Worm (Caenorhabditis elegans): ENCODE results near the gene F54D1.6.

Gene F54D1.6

ce11 chrIV:11298154-11299086 is 10.8 kb downstream of the F54D1.6 start, which contains the start of the genes B0035.15 and dnj-1:
TSS of gene B0035.15 (minus strand) at chrIV:11298252.
TSS of gene dnj-1 (plus strand) at chrIV:11299036.
- TF ChIP-seq T22C8.4 (GFP tag; IDR thresholded peaks at IDR 0.05): peak; percentile 63
- no peak for TF ChIP-seq klf-2 (GFP tag; conservative IDR thresholded peaks at IDR 0.05)
- no peak for TF ChIP-seq cog-1 (tag; optimal IDR thresholded peaks at IDR 0.05)

ce11 chrIV:11304970-11305369 is 17.4 kb downstream of the F54D1.6 start:
- TF ChIP-seq ref-1 (GFP tag; conservative IDR thresholded peaks at IDR 0.05) (no peak), tab-1 (GFP tag; IDR thresholded peaks at IDR 0.05) (no peak), flt-1 (GFP tag; IDR thresholded peaks at IDR 0.05) (no peak), T22C8.4 (GFP tag; IDR thresholded peaks at IDR 0.05) (no peak), klf-2 (GFP tag; conservative IDR thresholded peaks at IDR 0.05) (no peak), med-1 (GFP tag; optimal IDR thresholded peaks at IDR 0.05; ENCODE audit: insufficient read depth) (no peak), cog-1 (tag; optimal IDR thresholded peaks at IDR 0.05) (no peak), ztf-29 (GFP tag; IDR thresholded peaks at IDR 0.05) (no peak), ztf-23 (GFP tag; IDR thresholded peaks at IDR 0.05) (no peak)

ce11 chrIV:11306548-11306947 is 18.9 kb downstream of the F54D1.6 start, which contains the start of gene B0035.13:
TSS of gene B0035.13 (minus strand) at chrIV:11306720.
- TF ChIP-seq cog-1 (tag; optimal IDR thresholded peaks at IDR 0.05) (no peak), tab-1 (GFP tag; IDR thresholded peaks at IDR 0.05) (no peak), ztf-29 (GFP tag; IDR thresholded peaks at IDR 0.05) (no peak), flt-1 (GFP tag; IDR thresholded peaks at IDR 0.05) (no peak), klf-2 (GFP tag; conservative IDR thresholded peaks at IDR 0.05) (no peak), T22C8.4 (GFP tag; IDR thresholded peaks at IDR 0.05) (no peak), ref-1 (GFP tag; conservative IDR thresholded peaks at IDR 0.05) (no peak), med-1 (GFP tag; optimal IDR thresholded peaks at IDR 0.05; ENCODE audit: insufficient read depth) (no peak), ztf-23 (GFP tag; IDR thresholded peaks at IDR 0.05) (no peak)

ce11 chrIV:11307770-11308169 is 20.2 kb downstream of the F54D1.6 start:
- no peak for TF ChIP-seq T22C8.4 (GFP tag; IDR thresholded peaks at IDR 0.05)

ce11 chrIV:11310624-11311023 is 23.0 kb downstream of the F54D1.6 start, which contains the start of gene znf-207:
TSS of gene znf-207 (plus strand) at chrIV:11310972.
- TF ChIP-seq ztf-29 (GFP tag; IDR thresholded peaks at IDR 0.05) (no peak), ref-1 (GFP tag; conservative IDR thresholded peaks at IDR 0.05) (0 out of 2 replicates have a peak, but pooled peaks have one; percentile 5), ztf-23 (GFP tag; IDR thresholded peaks at IDR 0.05) (0 out of 2 replicates have a peak, but pooled peaks have one; percentile 64), flt-1 (GFP tag; IDR thresholded peaks at IDR 0.05) (peak; percentile 66), cog-1 (tag; optimal IDR thresholded peaks at IDR 0.05) (no peak), klf-2 (GFP tag; conservative IDR thresholded peaks at IDR 0.05) (0 out of 2 replicates have a peak, but pooled peaks have one; percentile 31), med-1 (GFP tag; optimal IDR thresholded peaks at IDR 0.05; ENCODE audit: insufficient read depth) (peak; percentile 72), tab-1 (GFP tag; IDR thresholded peaks at IDR 0.05) (peak; percentile 55; the same call in 1 of the 2 replicates), T22C8.4 (GFP tag; IDR thresholded peaks at IDR 0.05) (no peak)

ce11 chrIV:11311484-11311883 is 23.9 kb downstream of the F54D1.6 start:
- 0 out of 2 replicates have a peak, but pooled peaks have one; percentile 49 for TF ChIP-seq klf-2 (GFP tag; conservative IDR thresholded peaks at IDR 0.05)
- no peak for TF ChIP-seq ref-1 (GFP tag; conservative IDR thresholded peaks at IDR 0.05)
- no peak for TF ChIP-seq ztf-29 (GFP tag; IDR thresholded peaks at IDR 0.05)
- TF ChIP-seq ztf-23 (GFP tag; IDR thresholded peaks at IDR 0.05): no peak
- no peak for TF ChIP-seq tab-1 (GFP tag; IDR thresholded peaks at IDR 0.05)
- no peak for TF ChIP-seq med-1 (GFP tag; optimal IDR thresholded peaks at IDR 0.05; ENCODE audit: insufficient read depth)
- no peak for TF ChIP-seq flt-1 (GFP tag; IDR thresholded peaks at IDR 0.05)

ce11 chrIV:11313880-11314279 is 26.3 kb downstream of the F54D1.6 start, which contains the start of gene dnj-2:
TSS of gene dnj-2 (minus strand) at chrIV:11313980.
- TF ChIP-seq ztf-29 (GFP tag; IDR thresholded peaks at IDR 0.05) (no peak), ztf-23 (GFP tag; IDR thresholded peaks at IDR 0.05) (no peak), flt-1 (GFP tag; IDR thresholded peaks at IDR 0.05) (no peak), T22C8.4 (GFP tag; IDR thresholded peaks at IDR 0.05) (no peak), ref-1 (GFP tag; conservative IDR thresholded peaks at IDR 0.05) (no peak), med-1 (GFP tag; optimal IDR thresholded peaks at IDR 0.05; ENCODE audit: insufficient read depth) (no peak), klf-2 (GFP tag; conservative IDR thresholded peaks at IDR 0.05) (no peak), cog-1 (tag; optimal IDR thresholded peaks at IDR 0.05) (no peak), tab-1 (GFP tag; IDR thresholded peaks at IDR 0.05) (no peak)

- TF ChIP-seq ztf-29 (GFP tag; IDR thresholded peaks at IDR 0.05) (no peak), tab-1 (GFP tag; IDR thresholded peaks at IDR 0.05) (no peak), ztf-23 (GFP tag; IDR thresholded peaks at IDR 0.05) (no peak), cog-1 (tag; optimal IDR thresholded peaks at IDR 0.05) (no peak), ref-1 (GFP tag; conservative IDR thresholded peaks at IDR 0.05) (no peak), flt-1 (GFP tag; IDR thresholded peaks at IDR 0.05) (no peak)
Observed at ce11 chrIV:11314885-11315284, 27.3 kb downstream of the F54D1.6 start, which contains the start of the genes B0035.3, B0035.22 and pfd-4. TSS of gene B0035.3 (minus strand) at chrIV:11314998. TSS of gene B0035.22 (plus strand) at chrIV:11315153. TSS of gene pfd-4 (plus strand) at chrIV:11315207.

ce11 chrIV:11315688-11316087 is 28.1 kb downstream of the F54D1.6 start:
- TF ChIP-seq med-1 (GFP tag; optimal IDR thresholded peaks at IDR 0.05; ENCODE audit: insufficient read depth) (no peak), ztf-23 (GFP tag; IDR thresholded peaks at IDR 0.05) (no peak), klf-2 (GFP tag; conservative IDR thresholded peaks at IDR 0.05) (no peak), ref-1 (GFP tag; conservative IDR thresholded peaks at IDR 0.05) (no peak), ztf-29 (GFP tag; IDR thresholded peaks at IDR 0.05) (no peak)

Measured in whole organism, midembryonic.